Worm (Caenorhabditis elegans) whole organism, L4/young adult: ENCODE measurements around the gene clec-160.

Experiments used
- W03F9.2 ChIP-seq: fragments of 150-350 bp; optimal IDR thresholded peaks from 2 replicates; lab custom pipeline; 2014; ENCODE audit warnings: missing biosample characterization, missing genetic modification characterization
- dao-5 ChIP-seq: sonication (generic microtip); optimal IDR thresholded peaks from 2 replicates; lab custom pipeline; 2016; ENCODE audit warnings: missing genotype, missing genetic modification characterization, moderate library complexity, missing compliant biosample characterization
- him-1 ChIP-seq: sonication (generic microtip); optimal IDR thresholded peaks from 2 replicates; lab custom pipeline; 2016; ENCODE audit warnings: missing genotype, missing genetic modification reagents, missing genetic modification characterization, missing compliant biosample characterization

- TF ChIP-seq W03F9.2 (tag; lab: Kevin White, UChicago): peak; percentile 96
- TF ChIP-seq him-1 (tag; lab: Kevin White, UChicago): peak; percentile 65
- TF ChIP-seq dao-5 (tag; lab: Kevin White, UChicago): no peak
These were observed 31.6 kb upstream of the clec-160 start, which contains the start of the genes F10E9.7 and F10E9.5 for ce11 chrIII:8307356-8307755.
